Worm (Caenorhabditis elegans) whole organism, young adult: Measurements from ENCODE around the gene fipr-2.

ENCODE experiments used
- B0019.2 ChIP-seq: fragments of 200-800 bp; sonication (Bioruptor generic); conservative IDR thresholded peaks from 2 replicates; pipeline ENCODE4 v1.3.6; 2022; ENCODE audit warnings: missing genetic modification reagents, missing genetic modification characterization, missing compliant biosample characterization
- B0035.1 ChIP-seq: sonication (generic microtip); optimal IDR thresholded peaks from 2 replicates; lab custom pipeline; 2016; ENCODE audit warnings: missing genetic modification characterization, mild to moderate bottlenecking, missing compliant biosample characterization, missing genotype, missing genetic modification reagents
- C17E4.6 ChIP-seq: fragments of 200-800 bp; sonication (Bioruptor generic); IDR thresholded peaks from 2 replicates; pipeline ENCODE4 v1.3.6; 2022; ENCODE audit warnings: missing genetic modification reagents, missing genetic modification characterization, missing compliant biosample characterization
- D2030.7 ChIP-seq: fragments of 200-800 bp; sonication (Bioruptor generic); IDR thresholded peaks from 2 replicates; pipeline ENCODE4 v1.3.6; 2022; ENCODE audit warnings: missing genetic modification reagents, missing genetic modification characterization, missing compliant biosample characterization
- F39B2.1 ChIP-seq: fragments of 200-800 bp; sonication (Bioruptor generic); IDR thresholded peaks from 2 replicates; pipeline ENCODE4 v1.3.6; 2022; ENCODE audit warnings: missing genetic modification reagents, missing genetic modification characterization, missing compliant biosample characterization
- F49E8.2 ChIP-seq: sonication (generic microtip); optimal IDR thresholded peaks from 3 replicates; lab custom pipeline; 2017; ENCODE audit warnings: missing genetic modification characterization, mild to moderate bottlenecking, missing compliant biosample characterization, antibody characterized with exemption, moderate library complexity; ENCODE audit not compliant: insufficient read depth
- F57A8.1 ChIP-seq: fragments of 200-800 bp; sonication (Bioruptor generic); optimal IDR thresholded peaks from 2 replicates; lab custom pipeline; 2018; ENCODE audit warnings: mild to moderate bottlenecking, missing genetic modification characterization, moderate library complexity, missing compliant biosample characterization
- Y56A3A.18 ChIP-seq: fragments of 200-800 bp; sonication (Bioruptor generic); IDR thresholded peaks from 2 replicates; pipeline ENCODE4 v1.3.6; 2022; ENCODE audit warnings: missing genetic modification reagents, missing genetic modification characterization, missing compliant biosample characterization
- akir-1 ChIP-seq: fragments of 200-800 bp; sonication (Bioruptor generic); optimal IDR thresholded peaks from 2 replicates; lab custom pipeline; 2018; ENCODE audit warnings: mild to moderate bottlenecking, missing genetic modification characterization, moderate library complexity, missing compliant biosample characterization
- ama-1 ChIP-seq, 3 experiments: fragments of 150-350 bp in 1 of 3; sonication (generic microtip) in 2 of 3; optimal IDR thresholded peaks; 2 replicates each; lab custom pipeline; 2014 to 2018; ENCODE audit warnings: missing biosample characterization in 2 of 3, missing genetic modification characterization in 2 of 3, missing genetic modification reagents in 2 of 3
- athp-1 ChIP-seq: sonication (generic microtip); optimal IDR thresholded peaks from 2 replicates; lab custom pipeline; 2017; ENCODE audit warnings: mild to moderate bottlenecking, missing genetic modification characterization, missing compliant biosample characterization
- attf-3 ChIP-seq: fragments of 200-800 bp; sonication (Bioruptor generic); conservative IDR thresholded peaks from 2 replicates; pipeline ENCODE4 v1.3.6; 2022; ENCODE audit warnings: missing genetic modification reagents, missing genetic modification characterization, missing compliant biosample characterization
- attf-5 ChIP-seq: fragments of 200-800 bp; sonication (Bioruptor generic); optimal IDR thresholded peaks from 2 replicates; lab custom pipeline; 2018; ENCODE audit warnings: mild to moderate bottlenecking, missing genetic modification characterization, missing compliant biosample characterization
- ceh-40 ChIP-seq: fragments of 200-800 bp; sonication (Bioruptor generic); IDR thresholded peaks from 2 replicates; pipeline ENCODE4 v1.3.6; 2022; ENCODE audit warnings: missing genetic modification characterization, missing compliant biosample characterization
- ceh-58 ChIP-seq: fragments of 200-800 bp; sonication (Bioruptor generic); IDR thresholded peaks from 2 replicates; pipeline ENCODE4 v1.3.6; 2022; ENCODE audit warnings: missing genetic modification characterization, missing compliant biosample characterization
- ceh-91 ChIP-seq: fragments of 200-800 bp; sonication (Bioruptor generic); IDR thresholded peaks from 2 replicates; pipeline ENCODE4 v1.3.6; 2022; ENCODE audit warnings: missing genetic modification reagents, missing genetic modification characterization, missing compliant biosample characterization
- dox-1 ChIP-seq: fragments of 200-800 bp; sonication (Bioruptor generic); IDR thresholded peaks from 2 replicates; pipeline ENCODE4 v1.3.6; 2022; ENCODE audit warnings: missing genetic modification reagents, missing genetic modification characterization, missing compliant biosample characterization
- fkh-3 ChIP-seq: sonication (generic microtip); optimal IDR thresholded peaks from 2 replicates; lab custom pipeline; 2016; ENCODE audit warnings: mild to moderate bottlenecking, missing genetic modification characterization, missing compliant biosample characterization
- let-526 ChIP-seq: fragments of 200-800 bp; sonication (Bioruptor generic); IDR thresholded peaks from 2 replicates; pipeline ENCODE4 v1.3.6; 2022; ENCODE audit warnings: missing genetic modification reagents, missing genetic modification characterization, missing compliant biosample characterization
- let-607 ChIP-seq, 2 experiments: fragments of 200-800 bp in 1 of 2; sonication (Bioruptor generic) in 1 of 2; sonication (generic microtip) in 1 of 2; optimal IDR thresholded peaks; 2 replicates each; lab custom pipeline; 2016 to 2018; ENCODE audit warnings: mild to moderate bottlenecking in 2 of 2, missing compliant biosample characterization in 2 of 2, missing genetic modification characterization in 2 of 2, moderate library complexity in 2 of 2, missing genotype in 1 of 2
- lin-35 ChIP-seq, 3 experiments: fragments of 150-350 bp in 2 of 3; sonication (generic microtip) in 1 of 3; optimal IDR thresholded peaks; 2 replicates each; lab custom pipeline; 2014 to 2018; ENCODE audit warnings: missing biosample characterization in 3 of 3, missing genetic modification characterization in 3 of 3, missing genetic modification reagents in 3 of 3
- lin-40 ChIP-seq: sonication (generic microtip); optimal IDR thresholded peaks from 2 replicates; lab custom pipeline; 2016; ENCODE audit warnings: missing genetic modification characterization, mild to moderate bottlenecking, missing compliant biosample characterization, missing genotype, missing genetic modification reagents
- mes-4 ChIP-seq: sonication (generic microtip); optimal IDR thresholded peaks from 2 replicates; lab custom pipeline; 2016; ENCODE audit warnings: missing genotype, missing genetic modification characterization, missing compliant biosample characterization
- nfya-2 ChIP-seq: fragments of 200-800 bp; sonication (Bioruptor generic); IDR thresholded peaks from 2 replicates; pipeline ENCODE4 v1.3.6; 2022; ENCODE audit warnings: missing genetic modification reagents, missing genetic modification characterization, missing compliant biosample characterization
- nfyb-1 ChIP-seq: fragments of 200-800 bp; sonication (Bioruptor generic); IDR thresholded peaks from 2 replicates; pipeline ENCODE4 v1.3.6; 2022; ENCODE audit warnings: missing genetic modification reagents, missing genetic modification characterization, missing compliant biosample characterization
- nhr-120 ChIP-seq: fragments of 200-800 bp; sonication (Bioruptor generic); IDR thresholded peaks from 2 replicates; pipeline ENCODE4 v1.3.6; 2022; ENCODE audit warnings: missing genetic modification characterization, missing compliant biosample characterization
- nhr-179 ChIP-seq: sonication (generic microtip); optimal IDR thresholded peaks from 2 replicates; lab custom pipeline; 2016; ENCODE audit warnings: mild to moderate bottlenecking, missing genetic modification characterization, missing compliant biosample characterization
- rpc-1 ChIP-seq, 2 experiments: fragments of 150-350 bp in 1 of 2; sonication (generic microtip) in 1 of 2; optimal IDR thresholded peaks; 2 replicates each; lab custom pipeline; 2014 to 2018; ENCODE audit warnings: missing biosample characterization in 1 of 2, missing genetic modification characterization in 1 of 2, missing genetic modification reagents in 1 of 2, missing genotype in 1 of 2
- snpc-3.4 ChIP-seq: sonication (generic microtip); optimal IDR thresholded peaks from 2 replicates; lab custom pipeline; 2017; ENCODE audit warnings: missing genetic modification characterization, mild to moderate bottlenecking, missing compliant biosample characterization, antibody characterized with exemption, moderate library complexity, missing genotype, missing genetic modification reagents
- snpc-4 ChIP-seq, 5 experiments: fragments of 150-350 bp in 1 of 5; sonication (generic microtip) in 4 of 5; optimal IDR thresholded peaks; 2 replicates each; lab custom pipeline; 2014 to 2018; ENCODE audit warnings: missing genetic modification characterization in 5 of 5, missing biosample characterization in 3 of 5, antibody characterized with exemption in 2 of 5, mild to moderate bottlenecking in 2 of 5, missing compliant biosample characterization in 2 of 5, missing genotype in 2 of 5, moderate library complexity in 2 of 5, missing genetic modification reagents in 1 of 5
- sptf-2 ChIP-seq: fragments of 200-800 bp; sonication (Bioruptor generic); optimal IDR thresholded peaks from 2 replicates; lab custom pipeline; 2018; ENCODE audit warnings: mild to moderate bottlenecking, missing genetic modification characterization, missing compliant biosample characterization
- tbx-9 ChIP-seq: sonication (generic microtip); optimal IDR thresholded peaks from 2 replicates; lab custom pipeline; 2016; ENCODE audit warnings: borderline replicate concordance, missing genetic modification characterization, inconsistent platforms, missing compliant biosample characterization
- tlf-1 ChIP-seq: fragments of 200-800 bp; sonication (Bioruptor generic); optimal IDR thresholded peaks from 2 replicates; lab custom pipeline; 2018; ENCODE audit warnings: mild to moderate bottlenecking, missing genetic modification characterization, missing compliant biosample characterization
- xnd-1 ChIP-seq: sonication (generic microtip); optimal IDR thresholded peaks from 2 replicates; lab custom pipeline; 2016; ENCODE audit warnings: missing genotype, missing genetic modification reagents, missing genetic modification characterization, missing compliant biosample characterization
- zim-3 ChIP-seq: sonication (generic microtip); optimal IDR thresholded peaks from 2 replicates; lab custom pipeline; 2017; ENCODE audit warnings: mild to moderate bottlenecking, missing genetic modification characterization, moderate library complexity, missing compliant biosample characterization
- ztf-3 ChIP-seq: fragments of 200-800 bp; sonication (Bioruptor generic); optimal IDR thresholded peaks from 2 replicates; lab custom pipeline; 2018; ENCODE audit warnings: mild to moderate bottlenecking, missing genetic modification characterization, missing compliant biosample characterization

fipr-2 gene

DNA sequence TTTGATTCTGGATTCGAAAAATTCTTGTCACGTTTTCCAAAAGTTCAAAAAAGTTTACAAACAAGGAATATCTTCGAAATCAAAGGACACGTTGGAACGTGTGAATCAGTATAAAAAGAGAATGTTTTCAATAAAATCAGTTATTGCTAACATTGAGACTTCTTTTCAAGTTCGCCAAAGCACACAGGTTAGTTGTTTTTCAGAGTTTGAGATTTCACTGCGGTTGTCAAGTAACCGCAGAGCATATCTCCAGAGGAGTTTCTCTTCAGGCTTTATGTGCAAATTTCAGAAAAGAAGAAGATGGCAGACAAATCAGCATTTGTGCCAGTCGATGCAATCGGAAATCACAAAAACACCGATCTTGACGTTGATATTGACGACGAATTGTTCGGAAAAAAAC, 21.0 kb downstream of the fipr-2 start, which contains the start of gene K01D12.15:
K01D12.15 (plus strand) TSS at position 301 of the 400 bp plus-strand sequence.
- TF ChIP-seq lin-40 (tag; lab: Kevin White, UChicago) (no peak), F39B2.1 (GFP tag; lab: Robert Waterston, UW) (no peak), tlf-1 (GFP tag; lab: Kevin White, UChicago) (no peak), tbx-9 (tag; lab: Kevin White, UChicago) (no peak), fkh-3 (tag; lab: Kevin White, UChicago) (no peak)

ce11 chrV:12395699-12396098, 30.6 kb downstream of the fipr-2 start, which contains the start of gene twk-14:
Gene twk-14, minus strand, starts transcription at chrV:12395706.
- TF ChIP-seq rpc-1 (optimal IDR thresholded peaks at IDR 0.05; lab: Kevin White, UChicago) (no peak), rpc-1 (tag; optimal IDR thresholded peaks at IDR 0.05; lab: Kevin White, UChicago) (no peak), ceh-91 (GFP tag; lab: Robert Waterston, UW) (no peak), lin-35 (GFP tag; optimal IDR thresholded peaks at IDR 0.05; lab: Kevin White, UChicago) (no peak), ceh-58 (GFP tag; lab: Robert Waterston, UW) (no peak), nhr-120 (no peak), C17E4.6 (GFP tag; lab: Robert Waterston, UW) (no peak), nfya-2 (GFP tag; lab: Robert Waterston, UW) (no peak), D2030.7 (GFP tag; lab: Robert Waterston, UW) (no peak), snpc-3.4 (no peak), F49E8.2 (tag; lab: Kevin White, UChicago) (no peak), akir-1 (GFP tag; lab: Kevin White, UChicago) (no peak), ama-1 (optimal IDR thresholded peaks at IDR 0.05; lab: Kevin White, UChicago) (no peak), ama-1 (GFP tag; optimal IDR thresholded peaks at IDR 0.05; lab: Kevin White, UChicago) (no peak), attf-5 (no peak), xnd-1 (no peak), zim-3 (tag; lab: Kevin White, UChicago) (no peak), mes-4 (tag; lab: Kevin White, UChicago) (no peak), F57A8.1 (GFP tag; lab: Kevin White, UChicago) (no peak)

- TF ChIP-seq snpc-4 (GFP tag; optimal IDR thresholded peaks at IDR 0.05; lab: Kevin White, UChicago) (no peak), snpc-4 (tag; optimal IDR thresholded peaks at IDR 0.05; lab: Kevin White, UChicago) (no peak), ztf-3 (GFP tag; lab: Kevin White, UChicago) (no peak), nhr-179 (tag; lab: Kevin White, UChicago) (no peak), attf-3 (GFP tag; lab: Robert Waterston, UW) (no peak), athp-1 (tag; lab: Kevin White, UChicago) (no peak), sptf-2 (GFP tag; lab: Kevin White, UChicago) (no peak), Y56A3A.18 (no peak), let-607 (tag; optimal IDR thresholded peaks at IDR 0.05; lab: Kevin White, UChicago) (no peak), let-526 (GFP tag; lab: Robert Waterston, UW) (no peak), B0035.1 (tag; lab: Kevin White, UChicago) (no peak), dox-1 (no peak), snpc-3.4 (no peak), ceh-91 (GFP tag; lab: Robert Waterston, UW) (no peak), B0019.2 (no peak), ceh-40 (GFP tag; lab: Robert Waterston, UW) (no peak), nfyb-1 (GFP tag; lab: Robert Waterston, UW) (no peak)
- TF ChIP-seq, all 124 proteins: peak for 0
Observed at ce11 chrV:12397545-12397944, 32.4 kb downstream of the fipr-2 start, which contains the start of gene K01D12.5. Gene K01D12.5, plus strand, starts transcription at chrV:12397845.
